Fruit fly (Drosophila melanogaster) whole organism, embryonic: ENCODE results near the gene CG14694.

Source experiments
- Atf6 ChIP-seq: fragments of 200-800 bp; sonication (Bioruptor generic); IDR thresholded peaks from 2 replicates; pipeline ENCODE4 v1.3.6; 2022; ENCODE audit warnings: missing biosample characterization, missing genetic modification characterization
- CG10147 ChIP-seq: fragments of 200-800 bp; sonication (Bioruptor generic); optimal IDR thresholded peaks from 2 replicates; lab custom pipeline; 2019; ENCODE audit warnings: missing biosample characterization, mild to moderate bottlenecking, missing genetic modification characterization, moderate library complexity
- CG10366 ChIP-seq: fragments of 200-800 bp; sonication (Bioruptor generic); IDR thresholded peaks from 2 replicates; pipeline ENCODE4 v1.3.6; 2022; ENCODE audit warnings: missing biosample characterization, missing genetic modification characterization
- CG10959 ChIP-seq: fragments of 200-800 bp; sonication (Bioruptor generic); IDR thresholded peaks from 2 replicates; pipeline ENCODE4 v1.3.6; 2022; ENCODE audit warnings: missing biosample characterization, missing genetic modification characterization
- CG11695 ChIP-seq: fragments of 200-800 bp; sonication (Bioruptor generic); IDR thresholded peaks from 3 replicates; pipeline ENCODE4 v1.3.6; 2022; ENCODE audit warnings: missing biosample characterization, missing genetic modification characterization
- CG11723 ChIP-seq: fragments of 200-800 bp; sonication (Bioruptor generic); optimal IDR thresholded peaks from 2 replicates; lab custom pipeline; 2017; ENCODE audit warnings: missing biosample characterization, mild to moderate bottlenecking, missing genetic modification characterization
- CG14441 ChIP-seq: fragments of 200-800 bp; sonication (Bioruptor generic); IDR thresholded peaks from 2 replicates; pipeline ENCODE4 v1.3.6; 2022; ENCODE audit warnings: missing biosample characterization, missing genetic modification characterization
- CG15011 ChIP-seq: fragments of 200-800 bp; sonication (Bioruptor generic); optimal IDR thresholded peaks from 3 replicates; lab custom pipeline; 2018; ENCODE audit warnings: missing biosample characterization, mild to moderate bottlenecking, missing genetic modification characterization
- CG15514 ChIP-seq: fragments of 200-800 bp; sonication (Bioruptor generic); optimal IDR thresholded peaks from 3 replicates; lab custom pipeline; 2017; ENCODE audit warnings: missing biosample characterization, missing genetic modification characterization, mild to moderate bottlenecking, moderate library complexity, missing genetic modification reagents
- CG16863 ChIP-seq: fragments of 200-800 bp; sonication (Bioruptor generic); optimal IDR thresholded peaks from 3 replicates; lab custom pipeline; 2016; ENCODE audit warnings: missing biosample characterization, missing genetic modification characterization
- CG17361 ChIP-seq: fragments of 200-800 bp; sonication (Bioruptor generic); IDR thresholded peaks from 3 replicates; pipeline ENCODE4 v1.3.6; 2022; ENCODE audit warnings: missing biosample characterization, missing genetic modification characterization
- CG18599 ChIP-seq: fragments of 200-800 bp; sonication (Bioruptor generic); optimal IDR thresholded peaks from 3 replicates; lab custom pipeline; 2017; ENCODE audit warnings: missing biosample characterization, missing genetic modification characterization, mild to moderate bottlenecking, moderate library complexity, missing genetic modification reagents
- CG2202 ChIP-seq: fragments of 200-800 bp; sonication (Bioruptor generic); optimal IDR thresholded peaks from 2 replicates; lab custom pipeline; 2018; ENCODE audit warnings: missing biosample characterization, mild to moderate bottlenecking, missing genetic modification characterization
- CG43689 ChIP-seq: fragments of 200-800 bp; sonication (Bioruptor generic); IDR thresholded peaks from 2 replicates; pipeline ENCODE4 v1.3.6; 2022; ENCODE audit warnings: missing biosample characterization, missing genetic modification characterization
- CG6254 ChIP-seq: fragments of 200-800 bp; sonication (Bioruptor generic); optimal IDR thresholded peaks from 3 replicates; lab custom pipeline; 2017; ENCODE audit warnings: mild to moderate bottlenecking, missing biosample characterization, missing genetic modification reagents, missing genetic modification characterization
- CG7357 ChIP-seq: fragments of 200-800 bp; sonication (Bioruptor generic); IDR thresholded peaks from 3 replicates; pipeline ENCODE4 v1.3.6; 2022; ENCODE audit warnings: missing biosample characterization, missing genetic modification characterization
- CG7372 ChIP-seq: fragments of 200-800 bp; sonication (Bioruptor generic); IDR thresholded peaks from 2 replicates; pipeline ENCODE4 v1.3.6; 2022; ENCODE audit warnings: missing biosample characterization, missing genetic modification characterization
- CG7745 ChIP-seq: fragments of 200-800 bp; sonication (Bioruptor generic); optimal IDR thresholded peaks from 2 replicates; lab custom pipeline; 2018; ENCODE audit warnings: missing biosample characterization, mild to moderate bottlenecking, missing genetic modification characterization, moderate library complexity
- CG7963 ChIP-seq: fragments of 200-800 bp; sonication (Bioruptor generic); IDR thresholded peaks from 3 replicates; pipeline ENCODE4 v1.3.6; 2022; ENCODE audit warnings: missing biosample characterization, missing genetic modification characterization; ENCODE audit not compliant: partially characterized antibody
- CG8359 ChIP-seq: fragments of 200-800 bp; sonication (Bioruptor generic); optimal IDR thresholded peaks from 2 replicates; lab custom pipeline; 2017; ENCODE audit warnings: missing biosample characterization, mild to moderate bottlenecking, missing genetic modification characterization, borderline replicate concordance
- CG8388 ChIP-seq: fragments of 200-800 bp; sonication (Bioruptor generic); optimal IDR thresholded peaks from 2 replicates; lab custom pipeline; 2019; ENCODE audit warnings: missing biosample characterization, mild to moderate bottlenecking, missing genetic modification characterization, moderate library complexity
- CG9817 ChIP-seq: fragments of 200-800 bp; sonication (Bioruptor generic); optimal IDR thresholded peaks from 2 replicates; lab custom pipeline; 2018; ENCODE audit warnings: missing biosample characterization, mild to moderate bottlenecking, missing genetic modification characterization, moderate library complexity
- D19B ChIP-seq: fragments of 200-800 bp; sonication (Bioruptor generic); optimal IDR thresholded peaks from 2 replicates; lab custom pipeline; 2017; ENCODE audit warnings: missing biosample characterization, mild to moderate bottlenecking, missing genetic modification characterization
- Dref ChIP-seq: fragments of 200-800 bp; sonication (Bioruptor generic); IDR thresholded peaks from 2 replicates; pipeline ENCODE4 v1.3.6; 2022; ENCODE audit warnings: missing biosample characterization, missing genetic modification characterization
- Fer1 ChIP-seq: fragments of 200-800 bp; sonication (Bioruptor generic); optimal IDR thresholded peaks from 2 replicates; lab custom pipeline; 2017; ENCODE audit warnings: missing biosample characterization, mild to moderate bottlenecking, missing genetic modification characterization
- HLH3B ChIP-seq: fragments of 200-800 bp; sonication (Bioruptor generic); IDR thresholded peaks from 2 replicates; pipeline ENCODE4 v1.3.6; 2022; ENCODE audit warnings: missing biosample characterization, missing genetic modification characterization
- Lhr ChIP-seq: fragments of 200-800 bp; sonication (Bioruptor generic); optimal IDR thresholded peaks from 3 replicates; lab custom pipeline; 2017; ENCODE audit warnings: mild to moderate bottlenecking, missing biosample characterization, missing genetic modification reagents, missing genetic modification characterization
- Med ChIP-seq: fragments of 200-800 bp; sonication (Bioruptor generic); peaks from one replicate; lab custom pipeline; 2016; ENCODE audit warnings: missing biosample characterization, missing genetic modification characterization, mild to moderate bottlenecking, inconsistent platforms, moderate library complexity
- Oaz ChIP-seq: fragments of 200-800 bp; sonication (Bioruptor generic); IDR thresholded peaks from 2 replicates; pipeline ENCODE4 v1.3.6; 2022; ENCODE audit warnings: missing biosample characterization, missing genetic modification characterization
- Opbp ChIP-seq: fragments of 200-800 bp; sonication (Bioruptor generic); IDR thresholded peaks from 3 replicates; pipeline ENCODE4 v1.3.6; 2022; ENCODE audit warnings: missing biosample characterization, missing genetic modification characterization; ENCODE audit not compliant: partially characterized antibody
- Sox102F ChIP-seq: fragments of 200-800 bp; sonication (Bioruptor generic); optimal IDR thresholded peaks from 2 replicates; lab custom pipeline; 2018; ENCODE audit warnings: missing biosample characterization, mild to moderate bottlenecking, missing genetic modification characterization, moderate library complexity
- Tbp ChIP-seq: fragments of >200 bp; optimal IDR thresholded peaks from 2 replicates; lab custom pipeline; 2018; ENCODE audit warnings: missing biosample characterization, missing genetic modification characterization
- Usf ChIP-seq: fragments of 200-800 bp; sonication (Bioruptor generic); optimal IDR thresholded peaks from 2 replicates; lab custom pipeline; 2017; ENCODE audit warnings: missing genotype, missing biosample characterization, missing genetic modification characterization
- al ChIP-seq: fragments of 200-800 bp; sonication (Bioruptor generic); IDR thresholded peaks from 2 replicates; pipeline ENCODE4 v1.3.6; 2022; ENCODE audit warnings: missing biosample characterization, missing genetic modification characterization
- caup ChIP-seq: fragments of 200-800 bp; sonication (Bioruptor generic); optimal IDR thresholded peaks from 3 replicates; lab custom pipeline; 2017; ENCODE audit warnings: missing biosample characterization, mild to moderate bottlenecking, missing genetic modification characterization, moderate library complexity; ENCODE audit not compliant: severe bottlenecking
- crp ChIP-seq, 2 experiments: fragments of 200-800 bp; sonication (Bioruptor generic); optimal IDR thresholded peaks; 2 replicates in 1 of 2; 3 replicates in 1 of 2; lab custom pipeline; 2017; ENCODE audit warnings: missing biosample characterization in 2 of 2, missing genetic modification characterization in 2 of 2, mild to moderate bottlenecking in 1 of 2, moderate library complexity in 1 of 2
- dan ChIP-seq: fragments of 200-800 bp; sonication (Bioruptor generic); IDR thresholded peaks from 2 replicates; pipeline ENCODE4 v1.3.6; 2022; ENCODE audit warnings: missing biosample characterization, missing genetic modification characterization
- dmrt99B ChIP-seq: fragments of 200-800 bp; sonication (Bioruptor generic); optimal IDR thresholded peaks from 2 replicates; lab custom pipeline; 2018; ENCODE audit warnings: missing biosample characterization, mild to moderate bottlenecking, missing genetic modification characterization, moderate library complexity
- dpn ChIP-seq, 2 experiments: fragments of 200-800 bp; sonication (Bioruptor generic); optimal IDR thresholded peaks; 3 replicates each; lab custom pipeline; 2016; ENCODE audit warnings: missing biosample characterization in 2 of 2, missing genetic modification characterization in 2 of 2
- dysf ChIP-seq: fragments of 200-800 bp; sonication (Bioruptor generic); IDR thresholded peaks from 3 replicates; pipeline ENCODE4 v1.3.6; 2022; ENCODE audit warnings: missing biosample characterization, missing genetic modification characterization
- gce ChIP-seq: fragments of 200-800 bp; sonication (Bioruptor generic); IDR thresholded peaks from 3 replicates; pipeline ENCODE4 v1.3.6; 2022; ENCODE audit warnings: missing biosample characterization, missing genetic modification characterization
- grn ChIP-seq: fragments of 200-800 bp; sonication (Bioruptor generic); optimal IDR thresholded peaks from 3 replicates; lab custom pipeline; 2017; ENCODE audit warnings: missing biosample characterization, missing genetic modification characterization
- kni ChIP-seq: fragments of 200-800 bp; sonication (Bioruptor generic); optimal IDR thresholded peaks from 3 replicates; lab custom pipeline; 2017; ENCODE audit warnings: mild to moderate bottlenecking, missing biosample characterization, missing genetic modification reagents, missing genetic modification characterization
- lab ChIP-seq: fragments of 200-800 bp; sonication (Bioruptor generic); optimal IDR thresholded peaks from 3 replicates; lab custom pipeline; 2017; ENCODE audit warnings: missing biosample characterization, missing genetic modification characterization, mild to moderate bottlenecking, moderate library complexity, missing genetic modification reagents
- nau ChIP-seq: fragments of 200-800 bp; sonication (Bioruptor generic); optimal IDR thresholded peaks from 3 replicates; lab custom pipeline; 2017; ENCODE audit warnings: missing biosample characterization, mild to moderate bottlenecking, missing genetic modification characterization, missing genetic modification reagents
- org-1 ChIP-seq: fragments of 200-800 bp; sonication (Bioruptor generic); optimal IDR thresholded peaks from 2 replicates; lab custom pipeline; 2017; ENCODE audit warnings: missing biosample characterization, missing genetic modification characterization
- sna ChIP-seq: fragments of 200-800 bp; sonication (Bioruptor generic); IDR thresholded peaks from 2 replicates; pipeline ENCODE4 v1.3.6; 2022; ENCODE audit warnings: missing biosample characterization, missing genetic modification characterization; ENCODE audit not compliant: partially characterized antibody
- trem ChIP-seq: fragments of 200-800 bp; optimal IDR thresholded peaks from 3 replicates; lab custom pipeline; 2019; ENCODE audit warnings: missing biosample characterization, mild to moderate bottlenecking, missing genetic modification characterization, moderate library complexity
- vnd ChIP-seq: fragments of 200-800 bp; sonication (Bioruptor generic); IDR thresholded peaks from 3 replicates; pipeline ENCODE4 v1.3.6; 2022; ENCODE audit warnings: missing biosample characterization, missing genetic modification characterization; ENCODE audit not compliant: partially characterized antibody

The CG14694 gene

dm6 chr3R:10868427-10868962 is 8.9 kb upstream of the CG14694 start, which contains the start of the genes SelR and Tsp86D (continued):
- TF ChIP-seq CG10147 (GFP tag; lab: Kevin White, UChicago) (peak; percentile 38), sna (GFP tag; lab: Robert Waterston, UW) (peak; percentile 74), trem (tag; lab: Kevin White, UChicago) (peak; percentile 99), CG8388 (GFP tag; lab: Kevin White, UChicago) (no peak), CG15514 (peak; percentile 87), Sox102F (GFP tag; lab: Kevin White, UChicago) (no peak), CG10366 (GFP tag; lab: Robert Waterston, UW) (no peak), vnd (GFP tag; lab: Robert Waterston, UW) (no peak), dysf (GFP tag; lab: Robert Waterston, UW) (no peak; the same call in 2 of the 3 replicates), Atf6 (peak; percentile 32; the same call in 1 of the 2 replicates), CG18599 (peak; percentile 18), Med (peak; percentile 95), org-1 (GFP tag; lab: Kevin White, UChicago) (no peak), HLH3B (0 out of 2 replicates have a peak, but pooled peaks have one; percentile 11), CG8359 (GFP tag; lab: Kevin White, UChicago) (no peak), dan (no peak), Usf (GFP tag; lab: Kevin White, UChicago) (no peak), gce (GFP tag; lab: Robert Waterston, UW) (no peak), lab (peak; percentile 78), Lhr (GFP tag; lab: Kevin White, UChicago) (peak; percentile 7), CG9817 (tag; lab: Kevin White, UChicago) (no peak), al (GFP tag; lab: Robert Waterston, UW) (no peak), CG7745 (tag; lab: Kevin White, UChicago) (no peak), nau (GFP tag; lab: Kevin White, UChicago) (peak; percentile 89), dmrt99B (tag; lab: Kevin White, UChicago) (peak; percentile 1), Fer1 (GFP tag; lab: Kevin White, UChicago) (peak; percentile 74), CG43689 (GFP tag; lab: Robert Waterston, UW) (no peak), kni (peak; percentile 16), CG7372 (GFP tag; lab: Robert Waterston, UW) (no peak), grn (GFP tag; lab: Kevin White, UChicago) (peak; percentile 43), Dref (GFP tag; lab: Robert Waterston, UW) (peak; percentile 44), Opbp (GFP tag; lab: Robert Waterston, UW) (peak; percentile 76), crp (GFP tag; optimal IDR thresholded peaks at IDR 0.05; lab: Kevin White, UChicago) (peak; percentile 96 to 100), Tbp (GFP tag; lab: Kevin White, UChicago) (no peak), CG14441 (GFP tag; lab: Robert Waterston, UW) (no peak), D19B (GFP tag; lab: Kevin White, UChicago) (no peak), CG7963 (GFP tag; lab: Robert Waterston, UW) (peak; percentile 25; the same call in 1 of the 3 replicates), CG2202 (tag; lab: Kevin White, UChicago) (no peak), CG15011 (no peak), CG11695 (GFP tag; lab: Robert Waterston, UW) (0 out of 3 replicates have a peak, but pooled peaks have one; percentile 26), Oaz (GFP tag; lab: Robert Waterston, UW) (no peak), CG10959 (GFP tag; lab: Robert Waterston, UW) (no peak), CG11723 (peak; percentile 29), CG6254 (GFP tag; lab: Kevin White, UChicago) (no peak), CG17361 (GFP tag; lab: Robert Waterston, UW) (no peak), caup (GFP tag; lab: Kevin White, UChicago) (peak; percentile 42), dpn (GFP tag; optimal IDR thresholded peaks at IDR 0.05; lab: Kevin White, UChicago) (no peak), CG16863 (GFP tag; lab: Kevin White, UChicago) (no peak), CG7357 (GFP tag; lab: Robert Waterston, UW) (no peak)
